Worm (Caenorhabditis elegans) whole organism, midembryonic: ENCODE measurements around the gene srd-54.
A peak's percentile ranks its signal among the peaks of the same experiment; 100 is the strongest.
"Not testable (repeated sequence)": the region's sequence is repeated elsewhere in the genome, so short reads cannot be mapped to it uniquely, and the experiment has no call there.

Experiments used
- T22C8.4 ChIP-seq: fragments of 200-800 bp; sonication (Bioruptor generic); IDR thresholded peaks from 2 replicates; pipeline ENCODE4 v1.3.6; 2022; ENCODE audit warnings: missing genetic modification characterization, missing compliant biosample characterization
- cog-1 ChIP-seq: sonication (generic microtip); optimal IDR thresholded peaks from 2 replicates; lab custom pipeline; 2016; ENCODE audit warnings: missing genetic modification characterization, missing compliant biosample characterization
- flt-1 ChIP-seq: fragments of 200-800 bp; sonication (Bioruptor generic); IDR thresholded peaks from 2 replicates; pipeline ENCODE4 v1.3.6; 2022; ENCODE audit warnings: missing genetic modification characterization, missing compliant biosample characterization
- klf-2 ChIP-seq: fragments of 200-800 bp; sonication (Bioruptor generic); conservative IDR thresholded peaks from 2 replicates; pipeline ENCODE4 v1.3.6; 2022; ENCODE audit warnings: missing genetic modification reagents, missing genetic modification characterization, missing compliant biosample characterization
- med-1 ChIP-seq: sonication (generic microtip); optimal IDR thresholded peaks from 2 replicates; lab custom pipeline; 2017; ENCODE audit warnings: missing genetic modification characterization, mild to moderate bottlenecking, missing compliant biosample characterization, antibody characterized with exemption, missing genetic modification reagents; ENCODE audit not compliant: insufficient read depth
- ref-1 ChIP-seq: fragments of 200-800 bp; sonication (Bioruptor generic); conservative IDR thresholded peaks from 2 replicates; pipeline ENCODE4 v1.3.6; 2022; ENCODE audit warnings: missing genetic modification reagents, missing genetic modification characterization, missing compliant biosample characterization
- tab-1 ChIP-seq: fragments of 200-800 bp; sonication (Bioruptor generic); IDR thresholded peaks from 2 replicates; pipeline ENCODE4 v1.3.6; 2022; ENCODE audit warnings: missing genetic modification characterization, missing compliant biosample characterization
- ztf-23 ChIP-seq: fragments of 200-800 bp; sonication (Bioruptor generic); IDR thresholded peaks from 2 replicates; pipeline ENCODE4 v1.3.6; 2022; ENCODE audit warnings: missing genetic modification reagents, missing genetic modification characterization, missing compliant biosample characterization
- ztf-29 ChIP-seq: fragments of 200-800 bp; sonication (Bioruptor generic); IDR thresholded peaks from 2 replicates; pipeline ENCODE4 v1.3.6; 2022; ENCODE audit warnings: missing genetic modification reagents, missing genetic modification characterization, missing compliant biosample characterization

srd-54 gene

DNA sequence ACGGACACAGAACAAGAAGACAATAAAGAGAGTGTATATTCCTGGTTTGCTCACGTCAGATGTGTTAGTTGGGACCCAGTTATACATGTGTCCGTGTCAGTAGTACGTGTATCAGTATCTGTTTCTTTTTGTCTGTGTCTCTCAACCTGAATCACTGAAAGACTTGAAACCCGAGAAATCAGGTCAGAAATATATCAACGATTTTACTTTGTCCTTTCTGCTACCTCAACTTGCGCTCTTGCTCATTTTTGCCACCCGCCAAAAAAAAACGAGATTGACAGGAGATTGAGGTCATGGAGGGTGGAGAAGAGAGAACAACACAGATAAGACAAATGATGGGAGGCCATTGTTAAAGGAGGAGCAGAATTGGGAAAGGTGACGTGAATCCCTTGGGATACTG lies 12.9 kb upstream of the srd-54 start:
- TF ChIP-seq ztf-29 (GFP tag; lab: Robert Waterston, UW) (no peak), ztf-23 (GFP tag; lab: Robert Waterston, UW) (no peak), klf-2 (no peak), med-1 (GFP tag; lab: Kevin White, UChicago) (no peak), flt-1 (GFP tag; lab: Robert Waterston, UW) (no peak), tab-1 (no peak), cog-1 (tag; lab: Kevin White, UChicago) (no peak), ref-1 (GFP tag; lab: Robert Waterston, UW) (no peak), T22C8.4 (GFP tag; lab: Robert Waterston, UW) (no peak)

DNA sequence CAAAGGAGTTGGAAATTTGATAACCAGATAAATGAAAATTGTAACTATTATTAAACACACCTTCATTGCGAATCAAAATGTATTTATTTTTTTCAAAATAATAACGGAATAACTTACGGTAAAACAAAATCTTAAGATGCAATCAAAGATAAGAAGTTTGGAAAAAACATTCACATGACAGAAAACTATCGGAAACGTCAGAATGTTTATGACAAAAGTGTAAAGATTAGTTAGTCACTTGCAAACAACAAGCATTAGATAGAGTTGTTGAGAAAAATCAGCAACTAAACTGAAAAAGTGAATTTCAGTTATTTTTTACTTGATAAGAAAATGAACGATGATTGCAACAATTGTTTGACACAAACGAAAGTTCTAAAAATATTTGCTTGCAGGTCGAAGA lies 12.3 kb upstream of the srd-54 start:
- TF ChIP-seq med-1 (GFP tag; lab: Kevin White, UChicago) (no peak), klf-2 (no peak), T22C8.4 (GFP tag; lab: Robert Waterston, UW) (no peak)

DNA sequence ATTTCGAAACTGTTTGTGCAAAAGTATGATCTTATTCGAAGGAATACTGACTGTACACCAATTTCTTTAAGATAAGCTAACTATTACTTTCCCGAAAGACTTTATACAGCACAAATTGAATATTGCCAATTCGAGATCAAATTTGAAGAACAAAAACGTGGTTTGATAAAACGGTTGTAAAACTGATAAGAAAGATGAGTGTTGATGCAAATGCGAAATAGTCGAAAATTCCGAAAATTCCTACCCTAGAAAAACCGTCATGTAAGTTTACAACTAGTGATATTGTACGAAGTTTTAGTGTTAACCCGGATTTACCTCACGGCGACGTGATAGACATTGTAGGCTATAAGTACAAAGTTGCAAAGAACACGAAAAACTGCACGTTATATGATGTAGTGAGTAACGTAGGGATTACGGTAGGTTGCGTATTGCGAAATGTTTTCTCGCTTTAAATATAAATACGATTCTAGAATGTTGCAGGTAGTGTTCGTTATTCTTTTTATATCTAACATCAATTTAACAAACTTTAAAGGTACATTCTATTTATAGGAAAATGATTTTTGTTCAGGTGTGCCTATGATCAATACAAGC lies 11.5 kb upstream of the srd-54 start:
- TF ChIP-seq T22C8.4 (GFP tag; lab: Robert Waterston, UW) (no peak), cog-1 (tag; lab: Kevin White, UChicago) (no peak), flt-1 (GFP tag; lab: Robert Waterston, UW) (no peak), ref-1 (GFP tag; lab: Robert Waterston, UW) (no peak), ztf-23 (GFP tag; lab: Robert Waterston, UW) (no peak), tab-1 (no peak), med-1 (GFP tag; lab: Kevin White, UChicago) (no peak)

DNA sequence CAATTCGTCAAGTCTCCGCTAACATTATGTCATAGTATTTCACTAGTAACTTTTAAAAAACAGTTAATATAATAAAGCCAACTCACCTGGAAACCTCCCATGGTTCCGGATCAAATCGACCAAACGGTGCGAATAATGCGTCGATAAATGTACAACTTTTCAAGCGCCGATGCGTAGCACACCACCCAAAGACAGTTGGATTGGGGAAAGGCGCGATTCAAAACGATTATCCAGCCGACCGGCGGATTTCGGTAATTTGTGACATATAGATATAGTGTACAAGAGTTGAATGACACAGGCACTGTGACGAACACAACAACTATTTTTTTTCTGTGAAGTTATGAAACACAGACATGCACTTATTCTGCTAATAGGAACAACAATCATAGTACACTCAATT lies 1.8 kb downstream of the srd-54 start, which contains the start of gene kcc-3:
TSS of gene kcc-3 (minus strand) at position 101 of the 400 bp plus-strand sequence.
- TF ChIP-seq T22C8.4 (GFP tag; lab: Robert Waterston, UW) (no peak), med-1 (GFP tag; lab: Kevin White, UChicago) (no peak)

DNA sequence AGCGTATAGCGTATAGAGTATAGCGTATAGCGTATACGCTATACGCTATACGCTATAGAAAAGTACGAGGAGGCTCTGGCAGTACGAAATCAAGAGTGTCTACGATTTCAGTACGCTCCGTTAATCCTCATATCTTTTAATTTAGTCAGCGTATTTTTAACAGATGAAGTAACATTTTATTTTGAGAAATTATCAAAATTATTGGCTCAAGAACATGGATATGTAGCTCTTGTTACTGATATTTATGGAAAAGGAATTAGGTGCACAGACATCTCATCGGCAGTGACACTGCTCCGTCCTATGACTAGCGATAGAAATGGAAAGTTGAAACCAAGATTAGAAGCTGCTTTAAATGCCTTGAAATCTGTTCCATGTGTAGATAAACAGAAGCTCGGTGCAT lies 2.5 kb downstream of the srd-54 start, which contains the start of gene K02A2.1:
TSS of gene K02A2.1 (plus strand) at position 301 of the 400 bp plus-strand sequence.
- not testable (repeated sequence) for TF ChIP-seq med-1 (GFP tag; lab: Kevin White, UChicago); cog-1 (tag; lab: Kevin White, UChicago); ref-1 (GFP tag; lab: Robert Waterston, UW)

DNA sequence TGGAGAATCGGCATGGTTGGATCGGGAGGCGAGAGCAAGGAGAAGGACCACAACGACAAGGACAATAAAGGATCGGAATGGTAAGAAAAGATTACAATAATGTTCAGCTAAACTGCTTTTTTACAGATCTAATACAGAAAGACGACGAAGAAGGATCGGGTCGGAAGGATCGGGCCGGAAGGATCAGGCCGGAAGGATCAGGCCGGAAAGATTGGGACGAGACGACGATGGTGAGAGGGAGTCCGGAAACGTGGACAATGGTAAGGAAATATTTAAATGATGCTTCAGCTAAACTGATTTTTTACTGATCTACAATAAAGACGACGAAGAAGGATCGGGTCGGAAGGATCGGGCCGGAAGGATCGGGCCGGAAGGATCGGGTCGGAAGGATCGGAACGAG lies 14.3 kb downstream of the srd-54 start:
- TF ChIP-seq flt-1 (GFP tag; lab: Robert Waterston, UW) (0 out of 2 replicates have a peak, but pooled peaks have one; percentile 11), klf-2 (0 out of 2 replicates have a peak, but pooled peaks have one; percentile 49)

DNA sequence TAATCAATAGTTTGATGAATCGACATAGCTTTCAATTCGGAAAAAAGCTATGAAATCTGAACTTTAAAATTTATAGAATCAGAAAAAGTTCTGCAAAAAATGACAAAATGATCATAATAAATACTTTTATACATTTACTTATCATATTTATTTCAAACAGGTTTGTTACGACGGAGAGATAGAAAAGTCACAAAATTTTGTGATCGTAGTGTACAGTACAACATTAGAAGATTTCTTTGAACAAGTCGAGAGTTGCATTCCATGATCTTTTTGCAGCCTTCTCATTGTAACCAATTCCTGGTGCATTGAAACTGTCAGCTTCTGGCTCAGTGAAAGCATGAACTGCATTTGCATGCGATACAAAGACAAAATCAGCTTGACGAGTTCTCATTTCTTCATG lies 23.8 kb downstream of the srd-54 start, which contains the start of gene D1022.3:
TSS of gene D1022.3 (minus strand) at position 101 of the 400 bp plus-strand sequence.
- no peak for TF ChIP-seq ztf-23 (GFP tag; lab: Robert Waterston, UW)
- TF ChIP-seq ref-1 (GFP tag; lab: Robert Waterston, UW): no peak
- TF ChIP-seq med-1 (GFP tag; lab: Kevin White, UChicago): no peak
- no peak for TF ChIP-seq tab-1
- TF ChIP-seq ztf-29 (GFP tag; lab: Robert Waterston, UW): no peak
- no peak for TF ChIP-seq klf-2

DNA sequence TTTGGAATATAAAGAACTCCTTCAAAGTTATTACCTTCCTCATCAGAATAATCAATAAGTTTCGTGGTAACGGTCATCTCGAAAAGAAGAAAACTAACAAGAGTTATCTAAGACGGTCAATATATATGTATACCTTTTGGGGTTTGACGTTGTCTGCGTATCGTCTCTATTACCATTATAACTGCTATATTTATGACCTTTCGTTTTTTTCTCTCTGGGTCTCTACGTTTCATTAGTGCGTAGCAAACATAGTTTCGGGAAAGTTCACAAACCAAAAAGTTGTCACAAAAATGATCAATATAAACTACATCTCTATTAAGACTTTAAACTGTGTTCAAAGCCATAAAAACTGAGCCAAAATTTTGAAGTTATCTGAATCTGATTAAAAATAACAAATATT lies 24.8 kb downstream of the srd-54 start, which contains the start of gene D1022.4:
TSS of gene D1022.4 (minus strand) at position 83 of the 400 bp plus-strand sequence.
- TF ChIP-seq klf-2 (no peak), tab-1 (no peak), med-1 (GFP tag; lab: Kevin White, UChicago) (no peak), cog-1 (tag; lab: Kevin White, UChicago) (no peak), T22C8.4 (GFP tag; lab: Robert Waterston, UW) (no peak), flt-1 (GFP tag; lab: Robert Waterston, UW) (no peak), ztf-23 (GFP tag; lab: Robert Waterston, UW) (no peak), ztf-29 (GFP tag; lab: Robert Waterston, UW) (no peak), ref-1 (GFP tag; lab: Robert Waterston, UW) (no peak)

DNA sequence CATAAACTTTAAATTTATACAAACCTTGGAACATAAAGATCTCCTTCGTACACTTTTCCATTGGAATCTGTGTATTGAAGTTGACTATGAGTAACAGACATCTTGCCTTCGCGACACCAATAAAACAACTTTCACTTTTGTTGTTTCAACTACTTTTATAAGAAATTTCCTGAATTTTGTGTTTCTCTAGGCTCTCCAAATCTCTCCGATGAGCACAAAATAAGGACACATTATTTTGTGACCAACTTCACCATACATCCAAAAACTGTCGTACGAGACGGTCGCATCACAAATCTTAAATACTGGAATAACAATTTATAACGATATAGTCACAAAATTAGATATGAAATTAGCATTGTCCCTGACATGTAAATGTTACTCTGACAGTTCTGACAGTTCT lies 26.3 kb downstream of the srd-54 start, which contains the start of gene D1022.5:
TSS of gene D1022.5 (minus strand) at position 101 of the 400 bp plus-strand sequence.
- TF ChIP-seq cog-1 (tag; lab: Kevin White, UChicago) (no peak), med-1 (GFP tag; lab: Kevin White, UChicago) (no peak), ztf-23 (GFP tag; lab: Robert Waterston, UW) (no peak)

DNA sequence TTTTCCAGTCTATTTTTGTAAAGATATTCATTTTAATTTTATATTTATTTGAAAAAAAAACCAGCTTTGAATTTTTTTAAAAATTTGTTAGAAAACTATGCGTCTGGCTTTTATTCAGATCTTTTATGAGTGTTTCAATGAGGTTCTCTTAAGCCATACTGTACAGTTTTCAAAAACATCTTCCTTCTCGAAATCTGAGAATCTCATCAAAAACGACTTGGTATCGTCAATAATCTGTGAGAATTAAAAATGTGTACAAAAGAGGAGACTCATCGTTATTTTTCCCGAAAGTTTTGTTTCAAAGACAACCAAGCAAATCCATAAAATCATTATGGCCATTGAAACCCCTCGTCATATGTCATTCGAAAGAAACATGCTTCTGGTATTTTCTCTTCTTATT lies 26.8 kb downstream of the srd-54 start, which contains the start of gene D1022.2:
TSS of gene D1022.2 (plus strand) at position 301 of the 400 bp plus-strand sequence.
- TF ChIP-seq ztf-29 (GFP tag; lab: Robert Waterston, UW): no peak
- TF ChIP-seq med-1 (GFP tag; lab: Kevin White, UChicago): no peak
- no peak for TF ChIP-seq flt-1 (GFP tag; lab: Robert Waterston, UW)
- TF ChIP-seq klf-2: no peak
- TF ChIP-seq ref-1 (GFP tag; lab: Robert Waterston, UW): no peak
